Fruit fly (Drosophila melanogaster) whole organism, embryonic: Measurements from ENCODE around the gene yellow-f2.
A peak's percentile ranks its signal among the peaks of the same experiment; 100 is the strongest.

Experiments
- BtbVII ChIP-seq: fragments of 200-800 bp; sonication (Bioruptor generic); optimal IDR thresholded peaks from 3 replicates; lab custom pipeline; 2017; ENCODE audit warnings: missing biosample characterization, mild to moderate bottlenecking, missing genetic modification characterization
- CG10147 ChIP-seq: fragments of 200-800 bp; sonication (Bioruptor generic); optimal IDR thresholded peaks from 2 replicates; lab custom pipeline; 2019; ENCODE audit warnings: missing biosample characterization, mild to moderate bottlenecking, missing genetic modification characterization, moderate library complexity
- CG1024 ChIP-seq: fragments of 200-800 bp; sonication (Bioruptor generic); IDR thresholded peaks from 2 replicates; pipeline ENCODE4 v1.3.6; 2022; ENCODE audit warnings: missing biosample characterization, missing genetic modification characterization
- CG10959 ChIP-seq: fragments of 200-800 bp; sonication (Bioruptor generic); IDR thresholded peaks from 2 replicates; pipeline ENCODE4 v1.3.6; 2022; ENCODE audit warnings: missing biosample characterization, missing genetic modification characterization
- CG11560 ChIP-seq: fragments of 200-800 bp; sonication (Bioruptor generic); IDR thresholded peaks from 3 replicates; pipeline ENCODE4 v1.3.6; 2022; ENCODE audit warnings: missing biosample characterization, missing genetic modification characterization
- CG12299 ChIP-seq: fragments of 200-800 bp; sonication (Bioruptor generic); optimal IDR thresholded peaks from 2 replicates; lab custom pipeline; 2018; ENCODE audit warnings: missing biosample characterization, mild to moderate bottlenecking, missing genetic modification characterization
- CG13123 ChIP-seq: fragments of 200-800 bp; sonication (Bioruptor generic); optimal IDR thresholded peaks from 2 replicates; lab custom pipeline; 2016; ENCODE audit warnings: missing biosample characterization, missing genetic modification characterization
- CG13894 ChIP-seq: fragments of 200-800 bp; sonication (Bioruptor generic); optimal IDR thresholded peaks from 3 replicates; lab custom pipeline; 2018; ENCODE audit warnings: missing biosample characterization, mild to moderate bottlenecking, missing genetic modification characterization, moderate library complexity
- CG15514 ChIP-seq: fragments of 200-800 bp; sonication (Bioruptor generic); optimal IDR thresholded peaks from 3 replicates; lab custom pipeline; 2017; ENCODE audit warnings: missing biosample characterization, missing genetic modification characterization, mild to moderate bottlenecking, moderate library complexity, missing genetic modification reagents
- CG16779 ChIP-seq: fragments of 200-800 bp; sonication (Bioruptor generic); IDR thresholded peaks from 2 replicates; pipeline ENCODE4 v1.3.6; 2022; ENCODE audit warnings: missing biosample characterization, missing genetic modification characterization
- CG17186 ChIP-seq: fragments of 200-800 bp; sonication (Bioruptor generic); optimal IDR thresholded peaks from 3 replicates; lab custom pipeline; 2017; ENCODE audit warnings: missing biosample characterization, missing genetic modification reagents, missing genetic modification characterization
- CG17912 ChIP-seq: fragments of 200-800 bp; sonication (Bioruptor generic); optimal IDR thresholded peaks from 2 replicates; lab custom pipeline; 2018; ENCODE audit warnings: missing biosample characterization, mild to moderate bottlenecking, missing genetic modification characterization
- CG18764 ChIP-seq: fragments of 200-800 bp; sonication (Bioruptor generic); optimal IDR thresholded peaks from 3 replicates; lab custom pipeline; 2016; ENCODE audit warnings: missing biosample characterization, missing genetic modification characterization
- CG3407 ChIP-seq: fragments of 200-800 bp; sonication (Bioruptor generic); optimal IDR thresholded peaks from 2 replicates; lab custom pipeline; 2018; ENCODE audit warnings: missing biosample characterization, mild to moderate bottlenecking, missing genetic modification characterization
- CG34376 ChIP-seq: fragments of 200-800 bp; sonication (Bioruptor generic); optimal IDR thresholded peaks from 2 replicates; lab custom pipeline; 2018; ENCODE audit warnings: missing biosample characterization, mild to moderate bottlenecking, missing genetic modification characterization
- CG4282 ChIP-seq: fragments of 200-800 bp; sonication (Bioruptor generic); optimal IDR thresholded peaks from 2 replicates; lab custom pipeline; 2016; ENCODE audit warnings: missing biosample characterization, missing genetic modification characterization
- CG4707 ChIP-seq: fragments of 200-800 bp; sonication (Bioruptor generic); optimal IDR thresholded peaks from 2 replicates; lab custom pipeline; 2018; ENCODE audit warnings: missing biosample characterization, mild to moderate bottlenecking, missing genetic modification characterization, moderate library complexity
- CG5180 ChIP-seq: fragments of 200-800 bp; sonication (Bioruptor generic); optimal IDR thresholded peaks from 3 replicates; lab custom pipeline; 2017; ENCODE audit warnings: missing biosample characterization, missing genetic modification characterization, mild to moderate bottlenecking, moderate library complexity, missing genetic modification reagents
- CG6791 ChIP-seq: fragments of 200-800 bp; sonication (Bioruptor generic); IDR thresholded peaks from 3 replicates; pipeline ENCODE4 v1.3.6; 2022; ENCODE audit warnings: missing biosample characterization, missing genetic modification characterization; ENCODE audit not compliant: partially characterized antibody
- CG7987 ChIP-seq: fragments of 200-800 bp; sonication (Bioruptor generic); optimal IDR thresholded peaks from 2 replicates; lab custom pipeline; 2018; ENCODE audit warnings: missing biosample characterization, mild to moderate bottlenecking, missing genetic modification characterization, moderate library complexity
- CG8359 ChIP-seq: fragments of 200-800 bp; sonication (Bioruptor generic); optimal IDR thresholded peaks from 2 replicates; lab custom pipeline; 2017; ENCODE audit warnings: missing biosample characterization, mild to moderate bottlenecking, missing genetic modification characterization, borderline replicate concordance
- CG9797 ChIP-seq: fragments of 200-800 bp; sonication (Bioruptor generic); optimal IDR thresholded peaks from 3 replicates; lab custom pipeline; 2018; ENCODE audit warnings: missing biosample characterization, mild to moderate bottlenecking, missing genetic modification characterization
- Deaf1 ChIP-seq: fragments of 200-800 bp; optimal IDR thresholded peaks from 3 replicates; lab custom pipeline; 2019; ENCODE audit warnings: missing biosample characterization, mild to moderate bottlenecking, missing genetic modification characterization, moderate library complexity
- E2f1 ChIP-seq: fragments of 200-800 bp; sonication (Bioruptor generic); IDR thresholded peaks from 2 replicates; pipeline ENCODE4 v1.3.6; 2022; ENCODE audit warnings: missing biosample characterization, missing genetic modification characterization
- Elba2 ChIP-seq: fragments of 200-800 bp; sonication (Bioruptor generic); optimal IDR thresholded peaks from 3 replicates; lab custom pipeline; 2016; ENCODE audit warnings: missing biosample characterization, missing genetic modification characterization
- Ets65A ChIP-seq: fragments of 200-800 bp; sonication (Bioruptor generic); peaks from one replicate; lab custom pipeline; 2016; ENCODE audit warnings: missing biosample characterization, missing genetic modification characterization
- HLH3B ChIP-seq: fragments of 200-800 bp; sonication (Bioruptor generic); IDR thresholded peaks from 2 replicates; pipeline ENCODE4 v1.3.6; 2022; ENCODE audit warnings: missing biosample characterization, missing genetic modification characterization
- Hr3 ChIP-seq: fragments of 200-800 bp; sonication (Bioruptor generic); optimal IDR thresholded peaks from 3 replicates; lab custom pipeline; 2016; ENCODE audit warnings: missing biosample characterization, missing genetic modification characterization
- Lpt ChIP-seq: fragments of >200 bp; optimal IDR thresholded peaks from 2 replicates; lab custom pipeline; 2018; ENCODE audit warnings: missing biosample characterization, missing genetic modification characterization
- Neu2 ChIP-seq: fragments of 200-800 bp; sonication (Bioruptor generic); optimal IDR thresholded peaks from 3 replicates; lab custom pipeline; 2016; ENCODE audit warnings: missing biosample characterization, missing genetic modification characterization, borderline replicate concordance
- Nf-YC ChIP-seq: fragments of 200-800 bp; optimal IDR thresholded peaks from 3 replicates; lab custom pipeline; 2019; ENCODE audit warnings: missing biosample characterization, mild to moderate bottlenecking, missing genetic modification characterization, moderate library complexity
- Sin3A ChIP-seq: fragments of >200 bp; optimal IDR thresholded peaks from 2 replicates; lab custom pipeline; 2018
- ab ChIP-seq: fragments of 200-800 bp; sonication (Bioruptor generic); optimal IDR thresholded peaks from 2 replicates; lab custom pipeline; 2016; ENCODE audit warnings: missing biosample characterization, missing genetic modification characterization
- chinmo ChIP-seq: fragments of 200-800 bp; sonication (Bioruptor generic); IDR thresholded peaks from 4 replicates; pipeline ENCODE4 v1.3.6; 2022; ENCODE audit warnings: missing biosample characterization, missing genetic modification characterization; ENCODE audit not compliant: partially characterized antibody
- chn ChIP-seq: fragments of 200-800 bp; sonication (Bioruptor generic); optimal IDR thresholded peaks from 2 replicates; lab custom pipeline; 2016; ENCODE audit warnings: missing biosample characterization, missing genetic modification characterization
- exex ChIP-seq: fragments of 200-800 bp; sonication (Bioruptor generic); optimal IDR thresholded peaks from 4 replicates; lab custom pipeline; 2018; ENCODE audit warnings: missing biosample characterization, mild to moderate bottlenecking, missing genetic modification characterization, moderate library complexity
- gcm2 ChIP-seq: fragments of 200-800 bp; sonication (Bioruptor generic); optimal IDR thresholded peaks from 2 replicates; lab custom pipeline; 2016; ENCODE audit warnings: missing biosample characterization, missing genetic modification characterization
- gfzf ChIP-seq: fragments of 200-800 bp; sonication (Bioruptor generic); optimal IDR thresholded peaks from 2 replicates; lab custom pipeline; 2016; ENCODE audit warnings: missing biosample characterization, mild to moderate bottlenecking, missing genetic modification characterization, moderate library complexity
- mam ChIP-seq: fragments of 200-800 bp; sonication (Bioruptor generic); optimal IDR thresholded peaks from 3 replicates; lab custom pipeline; 2016; ENCODE audit warnings: missing biosample characterization, missing genetic modification characterization
- nerfin-2 ChIP-seq: fragments of 200-800 bp; sonication (Bioruptor generic); IDR thresholded peaks from 2 replicates; pipeline ENCODE4 v1.3.6; 2022; ENCODE audit warnings: missing biosample characterization, missing genetic modification characterization; ENCODE audit not compliant: partially characterized antibody
- run ChIP-seq: fragments of 200-800 bp; sonication (Bioruptor generic); optimal IDR thresholded peaks from 3 replicates; lab custom pipeline; 2018; ENCODE audit warnings: missing biosample characterization, mild to moderate bottlenecking, missing genetic modification characterization
- salm ChIP-seq: fragments of 200-800 bp; sonication (Bioruptor generic); optimal IDR thresholded peaks from 2 replicates; lab custom pipeline; 2018; ENCODE audit warnings: missing biosample characterization, mild to moderate bottlenecking, missing genetic modification characterization
- scrt ChIP-seq: fragments of 200-800 bp; sonication (Bioruptor generic); optimal IDR thresholded peaks from 2 replicates; lab custom pipeline; 2018; ENCODE audit warnings: missing biosample characterization, mild to moderate bottlenecking, missing genetic modification characterization, moderate library complexity
- sug ChIP-seq: fragments of 200-800 bp; optimal IDR thresholded peaks from 2 replicates; lab custom pipeline; 2019; ENCODE audit warnings: missing biosample characterization, mild to moderate bottlenecking, missing genetic modification characterization, moderate library complexity
- tup ChIP-seq: fragments of 200-800 bp; sonication (Bioruptor generic); optimal IDR thresholded peaks from 2 replicates; lab custom pipeline; 2016; ENCODE audit warnings: missing biosample characterization, mild to moderate bottlenecking, missing genetic modification characterization, moderate library complexity
- yki ChIP-seq: fragments of >200 bp; optimal IDR thresholded peaks from 3 replicates; lab custom pipeline; 2018

Gene yellow-f2

DNA sequence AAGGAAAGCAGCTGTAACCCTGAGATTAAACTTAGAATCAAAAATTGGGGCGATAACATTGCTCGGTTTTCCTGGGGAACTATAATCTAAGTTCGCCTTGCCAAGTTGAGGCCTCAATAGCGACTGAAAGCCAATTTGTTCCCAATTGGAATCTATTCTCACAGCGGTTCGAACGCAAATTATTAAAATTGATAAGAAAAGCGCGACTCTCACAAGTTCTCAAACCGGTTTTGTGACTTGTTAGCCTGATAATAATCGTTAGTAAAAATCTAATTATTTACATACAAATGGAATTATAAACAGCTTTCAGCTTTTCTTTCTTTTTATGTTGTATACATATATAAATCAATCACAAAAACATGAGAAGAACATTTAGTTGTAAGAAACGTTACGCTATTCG, at the start of gene yellow-f2:
Gene yellow-f2 (minus strand): TSS at position 101 of the 400 bp plus-strand sequence.
- TF ChIP-seq CG34376 (GFP tag; lab: Kevin White, UChicago) (peak; percentile 11), sug (peak; percentile 38), Elba2 (GFP tag; lab: Kevin White, UChicago) (peak; percentile 72), CG16779 (no peak), Deaf1 (tag; lab: Kevin White, UChicago) (no peak)

dm6 chr3R:13044459-13044858, 49.5 kb upstream of the yellow-f2 start, which contains the start of gene Hsc70-2:
Gene Hsc70-2 (plus strand): TSS chr3R:13044759.
- TF ChIP-seq salm (no peak), CG5180 (GFP tag; lab: Kevin White, UChicago) (no peak), CG17912 (GFP tag; lab: Kevin White, UChicago) (no peak), run (tag; lab: Kevin White, UChicago) (no peak), CG17186 (no peak), yki (lab: Kevin White, UChicago) (no peak), ab (GFP tag; lab: Kevin White, UChicago) (no peak), CG13123 (GFP tag; lab: Kevin White, UChicago) (no peak), BtbVII (GFP tag; lab: Kevin White, UChicago) (no peak), CG11560 (no peak), Hr3 (GFP tag; lab: Kevin White, UChicago) (no peak)

DNA sequence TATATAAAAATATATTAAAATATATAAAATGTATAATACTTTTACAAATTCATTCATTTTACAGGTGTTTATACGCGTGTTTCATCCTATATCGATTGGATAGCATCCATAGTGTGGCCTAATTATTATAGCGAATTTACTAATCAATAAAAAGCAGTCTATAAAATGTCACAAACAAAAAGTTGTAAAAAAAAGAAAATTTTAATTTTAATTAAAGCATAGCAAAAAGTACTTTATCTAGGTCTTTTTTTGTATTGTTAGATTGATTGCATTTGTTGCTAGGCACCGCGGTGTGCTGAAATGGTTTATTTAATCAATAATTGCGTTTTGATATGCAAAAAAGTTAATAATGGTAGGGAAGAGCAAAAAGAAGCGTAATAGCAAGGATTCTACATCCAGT, 48.9 kb upstream of the yellow-f2 start, which contains the start of gene CG45122:
Gene CG45122 (plus strand): TSS at position 301 of the 400 bp plus-strand sequence.
- TF ChIP-seq HLH3B (GFP tag; lab: Robert Waterston, UW) = no peak
- no peak for TF ChIP-seq CG4282 (GFP tag; lab: Kevin White, UChicago)
- TF ChIP-seq CG9797 (GFP tag; lab: Kevin White, UChicago) = no peak
- TF ChIP-seq Lpt (GFP tag; lab: Kevin White, UChicago) = no peak
- TF ChIP-seq exex (tag; lab: Kevin White, UChicago) = no peak
- no peak for TF ChIP-seq CG7987
- TF ChIP-seq gcm2 (GFP tag; lab: Kevin White, UChicago) = no peak
- no peak for TF ChIP-seq CG10147 (GFP tag; lab: Kevin White, UChicago)
- TF ChIP-seq Nf-YC = no peak
- TF ChIP-seq CG4707 (GFP tag; lab: Kevin White, UChicago) = no peak
- TF ChIP-seq CG12299 = no peak
- TF ChIP-seq CG10959 (GFP tag; lab: Robert Waterston, UW) = no peak
- no peak for TF ChIP-seq CG18764 (GFP tag; lab: Kevin White, UChicago)
- TF ChIP-seq scrt (GFP tag; lab: Kevin White, UChicago) = no peak

dm6 chr3R:13042258-13043032, 47.5 kb upstream of the yellow-f2 start, which contains the start of gene snk:
Gene snk (minus strand): TSS chr3R:13042770.
- TF ChIP-seq Neu2 (GFP tag; lab: Kevin White, UChicago) (no peak), tup (GFP tag; lab: Kevin White, UChicago) (no peak), Sin3A (lab: Kevin White, UChicago) (no peak), CG15514 (GFP tag; lab: Kevin White, UChicago) (no peak), E2f1 (GFP tag; lab: Robert Waterston, UW) (no peak), gfzf (GFP tag; lab: Kevin White, UChicago) (no peak), CG1024 (GFP tag; lab: Robert Waterston, UW) (no peak), mam (GFP tag; lab: Kevin White, UChicago) (no peak), CG3407 (no peak), CG7987 (no peak), chinmo (GFP tag; lab: Robert Waterston, UW) (0 out of 4 replicates have a peak, but pooled peaks have one; percentile 61), Ets65A (GFP tag; lab: Kevin White, UChicago) (peak; percentile 54), CG6791 (GFP tag; lab: Robert Waterston, UW) (no peak), nerfin-2 (GFP tag; lab: Robert Waterston, UW) (no peak), CG13894 (no peak), chn (GFP tag; lab: Kevin White, UChicago) (no peak), CG8359 (GFP tag; lab: Kevin White, UChicago) (no peak)
